Fruit fly (Drosophila melanogaster) whole organism, embryonic: Measurements from ENCODE around the gene Slmap.

Experiments
- CG10462 ChIP-seq: fragments of 200-800 bp; sonication (Bioruptor generic); optimal IDR thresholded peaks from 2 replicates; lab custom pipeline; 2016; ENCODE audit warnings: missing biosample characterization, missing genetic modification characterization
- CG11723 ChIP-seq: fragments of 200-800 bp; sonication (Bioruptor generic); optimal IDR thresholded peaks from 2 replicates; lab custom pipeline; 2017; ENCODE audit warnings: missing biosample characterization, mild to moderate bottlenecking, missing genetic modification characterization
- CG12104 ChIP-seq: fragments of 200-800 bp; sonication (Bioruptor generic); optimal IDR thresholded peaks from 3 replicates; lab custom pipeline; 2016; ENCODE audit warnings: missing biosample characterization, missing genetic modification characterization
- CG12236 ChIP-seq: fragments of 200-800 bp; sonication (Bioruptor generic); optimal IDR thresholded peaks from 2 replicates; lab custom pipeline; 2016; ENCODE audit warnings: missing biosample characterization, missing genetic modification characterization
- CG12659 ChIP-seq: fragments of 200-800 bp; sonication (Bioruptor generic); optimal IDR thresholded peaks from 3 replicates; lab custom pipeline; 2017; ENCODE audit warnings: mild to moderate bottlenecking, missing biosample characterization, missing genetic modification reagents, missing genetic modification characterization
- CG12744 ChIP-seq: fragments of 200-800 bp; sonication (Bioruptor generic); optimal IDR thresholded peaks from 2 replicates; lab custom pipeline; 2016; ENCODE audit warnings: missing biosample characterization, missing genetic modification characterization
- CG15479 ChIP-seq: fragments of 200-800 bp; sonication (Bioruptor generic); optimal IDR thresholded peaks from 3 replicates; lab custom pipeline; 2019; ENCODE audit warnings: missing biosample characterization, mild to moderate bottlenecking, missing genetic modification characterization, moderate library complexity
- CG1603 ChIP-seq: fragments of 200-800 bp; sonication (Bioruptor generic); optimal IDR thresholded peaks from 2 replicates; lab custom pipeline; 2019; ENCODE audit warnings: missing biosample characterization, mild to moderate bottlenecking, missing genetic modification characterization, moderate library complexity
- CG17359 ChIP-seq: fragments of 200-800 bp; sonication (Bioruptor generic); optimal IDR thresholded peaks from 3 replicates; lab custom pipeline; 2018; ENCODE audit warnings: missing biosample characterization, mild to moderate bottlenecking, missing genetic modification characterization, moderate library complexity
- CG17361 ChIP-seq: fragments of 200-800 bp; sonication (Bioruptor generic); IDR thresholded peaks from 3 replicates; pipeline ENCODE4 v1.3.6; 2022; ENCODE audit warnings: missing biosample characterization, missing genetic modification characterization
- CG1832 ChIP-seq: fragments of 200-800 bp; sonication (Bioruptor generic); optimal IDR thresholded peaks from 2 replicates; lab custom pipeline; 2017; ENCODE audit warnings: missing biosample characterization, mild to moderate bottlenecking, missing genetic modification characterization, inconsistent platforms
- CG30020 ChIP-seq: fragments of 200-800 bp; optimal IDR thresholded peaks from 2 replicates; lab custom pipeline; 2019; ENCODE audit warnings: missing biosample characterization, mild to moderate bottlenecking, missing genetic modification characterization, moderate library complexity
- CG30403 ChIP-seq: fragments of 200-800 bp; sonication (Bioruptor generic); optimal IDR thresholded peaks from 3 replicates; lab custom pipeline; 2016; ENCODE audit warnings: missing biosample characterization, missing genetic modification characterization
- CG32772 ChIP-seq: fragments of 200-800 bp; sonication (Bioruptor generic); IDR thresholded peaks from 2 replicates; pipeline ENCODE4 v1.3.6; 2022; ENCODE audit warnings: missing biosample characterization, missing genetic modification characterization
- CG3838 ChIP-seq: fragments of 200-800 bp; sonication (Bioruptor generic); optimal IDR thresholded peaks from 3 replicates; lab custom pipeline; 2016; ENCODE audit warnings: missing biosample characterization, missing genetic modification characterization
- CG43689 ChIP-seq: fragments of 200-800 bp; sonication (Bioruptor generic); IDR thresholded peaks from 2 replicates; pipeline ENCODE4 v1.3.6; 2022; ENCODE audit warnings: missing biosample characterization, missing genetic modification characterization
- CG5245 ChIP-seq: fragments of 200-800 bp; sonication (Bioruptor generic); optimal IDR thresholded peaks from 3 replicates; lab custom pipeline; 2016; ENCODE audit warnings: missing biosample characterization, missing genetic modification characterization
- CG6254 ChIP-seq: fragments of 200-800 bp; sonication (Bioruptor generic); optimal IDR thresholded peaks from 3 replicates; lab custom pipeline; 2017; ENCODE audit warnings: mild to moderate bottlenecking, missing biosample characterization, missing genetic modification reagents, missing genetic modification characterization
- CG6813 ChIP-seq: fragments of 200-800 bp; sonication (Bioruptor generic); optimal IDR thresholded peaks from 2 replicates; lab custom pipeline; 2017; ENCODE audit warnings: missing biosample characterization, missing genetic modification characterization, mild to moderate bottlenecking, moderate library complexity, missing genetic modification reagents
- CG8089 ChIP-seq: fragments of 200-800 bp; sonication (Bioruptor generic); optimal IDR thresholded peaks from 3 replicates; lab custom pipeline; 2016; ENCODE audit warnings: missing biosample characterization, missing genetic modification characterization
- CG8281 ChIP-seq: fragments of 200-800 bp; sonication (Bioruptor generic); optimal IDR thresholded peaks from 2 replicates; lab custom pipeline; 2018; ENCODE audit warnings: missing biosample characterization, mild to moderate bottlenecking, missing genetic modification characterization, moderate library complexity
- Camta ChIP-seq: fragments of 200-800 bp; sonication (Bioruptor generic); optimal IDR thresholded peaks from 2 replicates; lab custom pipeline; 2016; ENCODE audit warnings: missing biosample characterization, missing genetic modification characterization
- Dad ChIP-seq: fragments of 200-800 bp; sonication (Bioruptor generic); optimal IDR thresholded peaks from 3 replicates; lab custom pipeline; 2016; ENCODE audit warnings: missing biosample characterization, missing genetic modification characterization
- Ets65A ChIP-seq: fragments of 200-800 bp; sonication (Bioruptor generic); peaks from one replicate; lab custom pipeline; 2016; ENCODE audit warnings: missing biosample characterization, missing genetic modification characterization
- HmgZ ChIP-seq: fragments of 200-800 bp; sonication (Bioruptor generic); optimal IDR thresholded peaks from 2 replicates; lab custom pipeline; 2018; ENCODE audit warnings: missing biosample characterization, mild to moderate bottlenecking, missing genetic modification characterization
- Hmr ChIP-seq: fragments of 200-800 bp; sonication (Bioruptor generic); optimal IDR thresholded peaks from 3 replicates; lab custom pipeline; 2017; ENCODE audit warnings: mild to moderate bottlenecking, missing biosample characterization, missing genetic modification reagents, missing genetic modification characterization
- Hr3 ChIP-seq: fragments of 200-800 bp; sonication (Bioruptor generic); optimal IDR thresholded peaks from 3 replicates; lab custom pipeline; 2016; ENCODE audit warnings: missing biosample characterization, missing genetic modification characterization
- MESR4 ChIP-seq: fragments of 200-800 bp; sonication (Bioruptor generic); optimal IDR thresholded peaks from 2 replicates; lab custom pipeline; 2018; ENCODE audit warnings: missing biosample characterization, mild to moderate bottlenecking, missing genetic modification characterization, moderate library complexity
- Mad ChIP-seq: fragments of 200-800 bp; sonication (Bioruptor generic); optimal IDR thresholded peaks from 2 replicates; lab custom pipeline; 2016; ENCODE audit warnings: missing biosample characterization, missing genetic modification characterization
- Myb ChIP-seq: fragments of 200-800 bp; sonication (Bioruptor generic); optimal IDR thresholded peaks from 2 replicates; lab custom pipeline; 2016; ENCODE audit warnings: missing biosample characterization, missing genetic modification characterization
- Sry-β ChIP-seq: fragments of 200-800 bp; sonication (Bioruptor generic); optimal IDR thresholded peaks from 2 replicates; lab custom pipeline; 2018; ENCODE audit warnings: missing biosample characterization, mild to moderate bottlenecking, missing genetic modification characterization, moderate library complexity
- TFAM ChIP-seq: fragments of 200-800 bp; sonication (Bioruptor generic); optimal IDR thresholded peaks from 2 replicates; lab custom pipeline; 2017; ENCODE audit warnings: missing biosample characterization, missing genetic modification characterization, inconsistent platforms
- ab ChIP-seq: fragments of 200-800 bp; sonication (Bioruptor generic); optimal IDR thresholded peaks from 2 replicates; lab custom pipeline; 2016; ENCODE audit warnings: missing biosample characterization, missing genetic modification characterization
- aop ChIP-seq: fragments of 200-800 bp; sonication (Bioruptor generic); IDR thresholded peaks from 2 replicates; pipeline ENCODE4 v1.3.6; 2022; ENCODE audit warnings: missing biosample characterization, missing genetic modification characterization
- crol ChIP-seq: fragments of 200-800 bp; sonication (Bioruptor generic); IDR thresholded peaks from 2 replicates; pipeline ENCODE4 v1.3.6; 2022; ENCODE audit warnings: missing biosample characterization, missing genetic modification characterization
- fd102C ChIP-seq: fragments of 200-800 bp; sonication (Bioruptor generic); optimal IDR thresholded peaks from 2 replicates; lab custom pipeline; 2018; ENCODE audit warnings: missing biosample characterization, mild to moderate bottlenecking, missing genetic modification characterization, moderate library complexity
- gcm ChIP-seq: fragments of 200-800 bp; sonication (Bioruptor generic); optimal IDR thresholded peaks from 2 replicates; lab custom pipeline; 2019; ENCODE audit warnings: missing biosample characterization, mild to moderate bottlenecking, missing genetic modification characterization, moderate library complexity
- gsb ChIP-seq: fragments of 200-800 bp; sonication (Bioruptor generic); IDR thresholded peaks from 2 replicates; pipeline ENCODE4 v1.3.6; 2022; ENCODE audit warnings: missing biosample characterization, missing genetic modification characterization
- hbn ChIP-seq: fragments of 200-800 bp; sonication (Bioruptor generic); IDR thresholded peaks from 2 replicates; pipeline ENCODE4 v1.3.6; 2022; ENCODE audit warnings: missing biosample characterization, missing genetic modification characterization; ENCODE audit not compliant: partially characterized antibody
- klu ChIP-seq: fragments of 200-800 bp; sonication (Bioruptor generic); IDR thresholded peaks from 2 replicates; pipeline ENCODE4 v1.3.6; 2022; ENCODE audit warnings: missing biosample characterization, missing genetic modification characterization
- lmd ChIP-seq: fragments of 200-800 bp; sonication (Bioruptor generic); IDR thresholded peaks from 2 replicates; pipeline ENCODE4 v1.3.6; 2022; ENCODE audit warnings: missing biosample characterization, missing genetic modification characterization
- maf-S ChIP-seq: fragments of 200-800 bp; sonication (Bioruptor generic); optimal IDR thresholded peaks from 2 replicates; lab custom pipeline; 2016; ENCODE audit warnings: missing biosample characterization, missing genetic modification characterization
- peb ChIP-seq: fragments of 200-800 bp; sonication (Bioruptor generic); IDR thresholded peaks from 2 replicates; pipeline ENCODE4 v1.3.6; 2022; ENCODE audit warnings: missing biosample characterization, missing genetic modification characterization
- pfk ChIP-seq: fragments of 200-800 bp; sonication (Bioruptor generic); optimal IDR thresholded peaks from 2 replicates; lab custom pipeline; 2018; ENCODE audit warnings: missing biosample characterization, mild to moderate bottlenecking, missing genetic modification characterization, moderate library complexity
- pho ChIP-seq: fragments of 200-800 bp; sonication (Bioruptor generic); optimal IDR thresholded peaks from 2 replicates; lab custom pipeline; 2016; ENCODE audit warnings: missing biosample characterization, missing genetic modification characterization
- phol ChIP-seq: fragments of 200-800 bp; sonication (Bioruptor generic); optimal IDR thresholded peaks from 3 replicates; lab custom pipeline; 2018; ENCODE audit warnings: missing biosample characterization, mild to moderate bottlenecking, missing genetic modification characterization, moderate library complexity
- psq ChIP-seq: fragments of 200-800 bp; sonication (Bioruptor generic); optimal IDR thresholded peaks from 2 replicates; lab custom pipeline; 2017; ENCODE audit warnings: missing biosample characterization, missing genetic modification characterization
- tgo ChIP-seq: fragments of 200-800 bp; sonication (Bioruptor generic); IDR thresholded peaks from 3 replicates; pipeline ENCODE4 v1.3.6; 2022; ENCODE audit warnings: missing biosample characterization, missing genetic modification characterization
- trem ChIP-seq: fragments of 200-800 bp; optimal IDR thresholded peaks from 3 replicates; lab custom pipeline; 2019; ENCODE audit warnings: missing biosample characterization, mild to moderate bottlenecking, missing genetic modification characterization, moderate library complexity
- vnd ChIP-seq: fragments of 200-800 bp; sonication (Bioruptor generic); IDR thresholded peaks from 3 replicates; pipeline ENCODE4 v1.3.6; 2022; ENCODE audit warnings: missing biosample characterization, missing genetic modification characterization; ENCODE audit not compliant: partially characterized antibody
- vvl ChIP-seq: fragments of 200-800 bp; sonication (Bioruptor generic); IDR thresholded peaks from 2 replicates; pipeline ENCODE4 v1.3.6; 2022; ENCODE audit warnings: missing biosample characterization, missing genetic modification characterization

The Slmap gene

DNA sequence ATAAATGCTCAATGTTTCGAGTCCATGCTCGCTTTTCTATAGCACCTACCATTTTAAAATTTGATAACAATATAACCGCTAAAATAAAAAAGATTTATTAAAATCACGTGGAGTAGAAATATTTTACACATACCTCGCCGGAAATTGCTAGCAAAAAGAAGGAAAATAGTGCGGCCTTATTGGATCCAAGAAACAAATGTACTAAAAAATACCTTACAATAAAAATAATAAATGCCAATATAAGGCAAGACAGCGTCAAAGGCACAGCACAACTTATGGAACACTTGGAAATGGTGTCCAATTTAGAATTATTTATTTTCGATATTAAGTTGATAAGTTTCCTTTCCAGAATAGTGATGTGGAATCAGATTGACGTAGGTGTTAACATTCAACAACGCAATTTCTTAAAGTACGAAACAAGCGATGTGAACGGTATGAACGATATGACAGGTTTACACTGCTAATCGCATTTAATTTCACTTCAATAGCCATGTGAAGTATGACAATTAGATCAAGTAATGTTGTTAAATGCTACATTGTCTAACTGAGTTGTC, 42.3 kb upstream of the Slmap start, which contains the start of gene RpL5:
Gene RpL5, minus strand, starts transcription at position 397 of the 554 bp plus-strand sequence.
- no peak for TF ChIP-seq CG12104 (GFP tag; lab: Kevin White, UChicago)
- no peak for TF ChIP-seq vnd (GFP tag; lab: Robert Waterston, UW)
- TF ChIP-seq CG15479 (GFP tag; lab: Kevin White, UChicago), result no peak
- no peak for TF ChIP-seq Hr3 (GFP tag; lab: Kevin White, UChicago)
- peak; percentile 73 for TF ChIP-seq CG17361 (GFP tag; lab: Robert Waterston, UW)
- TF ChIP-seq tgo (GFP tag; lab: Robert Waterston, UW), result peak; percentile 45
- no peak for TF ChIP-seq hbn (GFP tag; lab: Robert Waterston, UW)
- peak; percentile 98 for TF ChIP-seq CG11723 (GFP tag; lab: Kevin White, UChicago)
- TF ChIP-seq peb (GFP tag; lab: Robert Waterston, UW), result no peak
- peak; percentile 39 for TF ChIP-seq Mad (GFP tag; lab: Kevin White, UChicago)
- TF ChIP-seq MESR4 (GFP tag; lab: Kevin White, UChicago), result peak; percentile 85
- no peak for TF ChIP-seq TFAM (GFP tag; lab: Kevin White, UChicago)
- TF ChIP-seq ab (GFP tag; lab: Kevin White, UChicago), result no peak
- no peak for TF ChIP-seq lmd (GFP tag; lab: Robert Waterston, UW)
- TF ChIP-seq pfk (GFP tag; lab: Kevin White, UChicago), result peak; percentile 91
- no peak for TF ChIP-seq CG1832 (GFP tag; lab: Kevin White, UChicago)
- TF ChIP-seq phol (tag; lab: Kevin White, UChicago), result peak; percentile 76
- no peak for TF ChIP-seq CG12236 (GFP tag; lab: Kevin White, UChicago)
- TF ChIP-seq CG6254 (GFP tag; lab: Kevin White, UChicago), result no peak
- peak; percentile 100 for TF ChIP-seq CG30020 (tag; lab: Kevin White, UChicago)
- TF ChIP-seq crol (GFP tag; lab: Robert Waterston, UW), result no peak
- TF ChIP-seq Myb (GFP tag; lab: Kevin White, UChicago), result no peak
- TF ChIP-seq fd102C (GFP tag; lab: Kevin White, UChicago), result peak; percentile 14
- TF ChIP-seq CG1603 (tag; lab: Kevin White, UChicago), result peak; percentile 100
- TF ChIP-seq Ets65A (GFP tag; lab: Kevin White, UChicago), result peak; percentile 97
- no peak for TF ChIP-seq CG5245 (GFP tag; lab: Kevin White, UChicago)
- TF ChIP-seq klu (GFP tag; lab: Robert Waterston, UW), result no peak
- peak; percentile 3 for TF ChIP-seq Sry-β (GFP tag; lab: Kevin White, UChicago)
- TF ChIP-seq gsb, result no peak
- TF ChIP-seq psq (GFP tag; lab: Kevin White, UChicago), result no peak
- TF ChIP-seq CG8089 (GFP tag; lab: Kevin White, UChicago), result peak; percentile 68
- no peak for TF ChIP-seq CG6813 (GFP tag; lab: Kevin White, UChicago)
- peak; percentile 9 for TF ChIP-seq CG30403 (GFP tag; lab: Kevin White, UChicago)
- no peak for TF ChIP-seq CG43689 (GFP tag; lab: Robert Waterston, UW)
- TF ChIP-seq HmgZ (tag; lab: Kevin White, UChicago), result peak; percentile 57
- TF ChIP-seq gcm (GFP tag; lab: Kevin White, UChicago), result no peak
- no peak; the same call in 1 of the 2 replicates for TF ChIP-seq vvl (GFP tag; lab: Robert Waterston, UW)
- TF ChIP-seq CG12744 (GFP tag; lab: Kevin White, UChicago), result no peak
- no peak for TF ChIP-seq CG8281 (tag; lab: Kevin White, UChicago)
- no peak for TF ChIP-seq CG3838
- no peak for TF ChIP-seq aop (GFP tag; lab: Robert Waterston, UW)
- TF ChIP-seq maf-S (GFP tag; lab: Kevin White, UChicago), result peak; percentile 23
- TF ChIP-seq Hmr (GFP tag; lab: Kevin White, UChicago), result peak; percentile 63
- TF ChIP-seq CG32772, result no peak
- no peak for TF ChIP-seq CG10462 (GFP tag; lab: Kevin White, UChicago)
- TF ChIP-seq CG17359 (tag; lab: Kevin White, UChicago), result no peak
- TF ChIP-seq Dad (GFP tag; lab: Kevin White, UChicago), result no peak
- peak; percentile 6 for TF ChIP-seq Camta (GFP tag; lab: Kevin White, UChicago)
- peak; percentile 68 for TF ChIP-seq CG12659
- peak; percentile 36 for TF ChIP-seq trem
- TF ChIP-seq pho (GFP tag; lab: Kevin White, UChicago), result peak; percentile 18
